Worm (Caenorhabditis elegans): ENCODE results near the gene ccch-3.

ce11 chrV:12696790-12697189 lies 37.3 kb upstream of the ccch-3 start:
- TF ChIP-seq nhr-12 (tag; optimal IDR thresholded peaks at IDR 0.05) = no peak
- TF ChIP-seq skn-1 (tag; optimal IDR thresholded peaks at IDR 0.05) = no peak
- TF ChIP-seq fkh-10 (GFP tag; optimal IDR thresholded peaks at IDR 0.05) = no peak
